Worm (Caenorhabditis elegans) whole organism, L3 larva: Measurements from ENCODE around the gene F31E8.5.
A peak's percentile ranks its signal among the peaks of the same experiment; 100 is the strongest.

ENCODE experiments used
- R02D3.7 ChIP-seq: fragments of 150-350 bp; optimal IDR thresholded peaks from 2 replicates; lab custom pipeline; 2014; ENCODE audit warnings: missing biosample characterization, missing genetic modification characterization
- ZK546.5 ChIP-seq: sonication (generic microtip); optimal IDR thresholded peaks from 2 replicates; lab custom pipeline; 2017; ENCODE audit warnings: missing biosample characterization, missing genetic modification characterization
- aly-2 ChIP-seq: fragments of 150-350 bp; optimal IDR thresholded peaks from 2 replicates; lab custom pipeline; 2014; ENCODE audit warnings: missing biosample characterization, missing genetic modification characterization
- ama-1 ChIP-seq: fragments of 150-350 bp; optimal IDR thresholded peaks from 2 replicates; lab custom pipeline; 2018
- ceh-16 ChIP-seq: sonication (generic microtip); optimal IDR thresholded peaks from 2 replicates; lab custom pipeline; 2017; ENCODE audit warnings: missing biosample characterization, missing genetic modification characterization
- ceh-28 ChIP-seq: fragments of 150-350 bp; optimal IDR thresholded peaks from 2 replicates; lab custom pipeline; 2014; ENCODE audit warnings: missing biosample characterization, missing genetic modification reagents, missing genetic modification characterization
- ceh-82 ChIP-seq: fragments of 150-350 bp; optimal IDR thresholded peaks from 2 replicates; lab custom pipeline; 2014; ENCODE audit warnings: missing biosample characterization, missing genetic modification characterization
- ceh-9 ChIP-seq: sonication (generic microtip); optimal IDR thresholded peaks from 2 replicates; lab custom pipeline; 2018; ENCODE audit warnings: missing biosample characterization, missing genetic modification characterization
- daf-12 ChIP-seq: fragments of 150-350 bp; optimal IDR thresholded peaks from 2 replicates; lab custom pipeline; 2014; ENCODE audit warnings: missing biosample characterization, missing genetic modification reagents, missing genetic modification characterization
- egl-27 ChIP-seq: sonication (generic microtip); optimal IDR thresholded peaks from 4 replicates; lab custom pipeline; 2017; ENCODE audit warnings: missing biosample characterization, missing genetic modification reagents, missing genetic modification characterization
- egl-5 ChIP-seq: fragments of 150-350 bp; optimal IDR thresholded peaks from 2 replicates; lab custom pipeline; 2017; ENCODE audit warnings: missing biosample characterization, missing genetic modification reagents, missing genetic modification characterization, inconsistent platforms
- elt-1 ChIP-seq: fragments of 150-350 bp; optimal IDR thresholded peaks from 2 replicates; lab custom pipeline; 2014; ENCODE audit warnings: missing biosample characterization, missing genetic modification characterization
- elt-2 ChIP-seq: sonication (generic microtip); optimal IDR thresholded peaks from 2 replicates; lab custom pipeline; 2016; ENCODE audit warnings: missing genetic modification reagents, mild to moderate bottlenecking, missing genetic modification characterization, missing compliant biosample characterization
- elt-3 ChIP-seq, 3 experiments: fragments of 150-350 bp in 1 of 3; sonication (generic microtip) in 2 of 3; optimal IDR thresholded peaks; 2 replicates in 2 of 3; 4 replicates in 1 of 3; lab custom pipeline; 2014 to 2017; ENCODE audit warnings: missing biosample characterization in 3 of 3, missing genetic modification characterization in 3 of 3
- eor-1 ChIP-seq, 2 experiments: fragments of 150-350 bp; optimal IDR thresholded peaks; 2 replicates each; lab custom pipeline; 2014 to 2018; ENCODE audit warnings: missing biosample characterization in 2 of 2, missing genetic modification characterization in 2 of 2
- fkh-10 ChIP-seq: sonication (generic microtip); optimal IDR thresholded peaks from 2 replicates; lab custom pipeline; 2017; ENCODE audit warnings: missing biosample characterization, missing genetic modification reagents, missing genetic modification characterization
- fkh-2 ChIP-seq: fragments of 150-350 bp; optimal IDR thresholded peaks from 2 replicates; lab custom pipeline; 2014; ENCODE audit warnings: missing biosample characterization, missing genetic modification reagents, missing genetic modification characterization
- fos-1 ChIP-seq: fragments of 150-350 bp; optimal IDR thresholded peaks from 2 replicates; lab custom pipeline; 2014; ENCODE audit warnings: missing biosample characterization, missing genetic modification characterization
- hmg-11 ChIP-seq: sonication (generic microtip); optimal IDR thresholded peaks from 2 replicates; lab custom pipeline; 2016; ENCODE audit warnings: missing genetic modification characterization, missing compliant biosample characterization
- jun-1 ChIP-seq: fragments of 150-350 bp; optimal IDR thresholded peaks from 2 replicates; lab custom pipeline; 2014; ENCODE audit warnings: missing biosample characterization, missing genetic modification reagents, missing genetic modification characterization
- lin-15B ChIP-seq: fragments of 150-350 bp; optimal IDR thresholded peaks from 2 replicates; lab custom pipeline; 2014; ENCODE audit warnings: missing biosample characterization, missing genetic modification characterization
- lin-39 ChIP-seq: fragments of 150-350 bp; optimal IDR thresholded peaks from 2 replicates; lab custom pipeline; 2018; ENCODE audit warnings: missing biosample characterization, missing genetic modification reagents, missing genetic modification characterization
- lsy-12 ChIP-seq: sonication (generic microtip); optimal IDR thresholded peaks from 2 replicates; lab custom pipeline; 2016; ENCODE audit warnings: mild to moderate bottlenecking, missing genetic modification characterization, missing compliant biosample characterization
- mdl-1 ChIP-seq: fragments of 150-350 bp; optimal IDR thresholded peaks from 2 replicates; lab custom pipeline; 2014; ENCODE audit warnings: missing biosample characterization, missing genetic modification characterization
- mml-1 ChIP-seq: fragments of 150-350 bp; sonication (generic microtip); optimal IDR thresholded peaks from 3 replicates; lab custom pipeline; 2014; ENCODE audit warnings: missing biosample characterization, missing genetic modification characterization
- nfya-1 ChIP-seq: sonication (generic microtip); optimal IDR thresholded peaks from 2 replicates; lab custom pipeline; 2017; ENCODE audit warnings: missing genetic modification characterization, mild to moderate bottlenecking, missing compliant biosample characterization, antibody characterized with exemption, moderate library complexity; ENCODE audit not compliant: insufficient read depth
- nhr-11 ChIP-seq: fragments of 150-350 bp; optimal IDR thresholded peaks from 2 replicates; lab custom pipeline; 2014; ENCODE audit warnings: missing biosample characterization, missing genetic modification characterization
- nhr-12 ChIP-seq: fragments of 150-350 bp; optimal IDR thresholded peaks from 2 replicates; lab custom pipeline; 2014; ENCODE audit warnings: missing biosample characterization, missing genetic modification characterization
- nhr-23 ChIP-seq: fragments of 150-350 bp; optimal IDR thresholded peaks from 2 replicates; lab custom pipeline; 2014; ENCODE audit warnings: missing biosample characterization, missing genetic modification reagents, missing genetic modification characterization
- nhr-237 ChIP-seq: fragments of 150-350 bp; optimal IDR thresholded peaks from 2 replicates; lab custom pipeline; 2014; ENCODE audit warnings: missing biosample characterization, missing genetic modification characterization
- nhr-25 ChIP-seq: sonication (generic microtip); optimal IDR thresholded peaks from 2 replicates; lab custom pipeline; 2017; ENCODE audit warnings: missing biosample characterization, missing genetic modification characterization
- nhr-28 ChIP-seq: fragments of 150-350 bp; optimal IDR thresholded peaks from 2 replicates; lab custom pipeline; 2014; ENCODE audit warnings: missing biosample characterization, missing genetic modification characterization
- nhr-43 ChIP-seq: sonication (generic microtip); optimal IDR thresholded peaks from 2 replicates; lab custom pipeline; 2016; ENCODE audit warnings: mild to moderate bottlenecking, missing genetic modification characterization, missing compliant biosample characterization; ENCODE audit not compliant: poor library complexity, severe bottlenecking
- nhr-67 ChIP-seq: fragments of 150-350 bp; optimal IDR thresholded peaks from 2 replicates; lab custom pipeline; 2014; ENCODE audit warnings: missing biosample characterization, missing genetic modification characterization
- nhr-76 ChIP-seq: fragments of 150-350 bp; sonication (generic microtip); optimal IDR thresholded peaks from 5 replicates; lab custom pipeline; 2014; ENCODE audit warnings: missing biosample characterization, missing genetic modification characterization
- nhr-77 ChIP-seq: fragments of 150-350 bp; optimal IDR thresholded peaks from 2 replicates; lab custom pipeline; 2014; ENCODE audit warnings: missing biosample characterization, missing genetic modification characterization
- pha-4 ChIP-seq: fragments of 150-350 bp; optimal IDR thresholded peaks from 2 replicates; lab custom pipeline; 2014; ENCODE audit warnings: missing biosample characterization, missing genetic modification reagents, missing genetic modification characterization
- pqm-1 ChIP-seq: fragments of 150-350 bp; optimal IDR thresholded peaks from 2 replicates; lab custom pipeline; 2017; ENCODE audit warnings: missing biosample characterization, missing genetic modification characterization, inconsistent platforms
- sea-2 ChIP-seq: fragments of 150-350 bp; sonication (generic microtip); optimal IDR thresholded peaks from 4 replicates; lab custom pipeline; 2014; ENCODE audit warnings: missing biosample characterization, missing genetic modification reagents, missing genetic modification characterization
- skn-1 ChIP-seq: fragments of 150-350 bp; optimal IDR thresholded peaks from 2 replicates; lab custom pipeline; 2014; ENCODE audit warnings: missing biosample characterization, missing genetic modification characterization
- snpc-4 ChIP-seq: fragments of 150-350 bp; optimal IDR thresholded peaks from 2 replicates; lab custom pipeline; 2014; ENCODE audit warnings: missing biosample characterization, missing genetic modification characterization
- tbx-2 ChIP-seq: sonication (generic microtip); optimal IDR thresholded peaks from 2 replicates; lab custom pipeline; 2016; ENCODE audit warnings: mild to moderate bottlenecking, missing genetic modification characterization, missing compliant biosample characterization
- unc-39 ChIP-seq: sonication (generic microtip); optimal IDR thresholded peaks from 4 replicates; lab custom pipeline; 2017; ENCODE audit warnings: missing biosample characterization, missing genetic modification characterization
- unc-62 ChIP-seq: fragments of 150-350 bp; sonication (generic microtip); optimal IDR thresholded peaks from 4 replicates; lab custom pipeline; 2014; ENCODE audit warnings: missing biosample characterization, missing genetic modification reagents, missing genetic modification characterization
- zag-1 ChIP-seq: fragments of 150-350 bp; optimal IDR thresholded peaks from 2 replicates; lab custom pipeline; 2014; ENCODE audit warnings: missing biosample characterization, missing genetic modification characterization
- ztf-11 ChIP-seq: fragments of 150-350 bp; optimal IDR thresholded peaks from 2 replicates; lab custom pipeline; 2014; ENCODE audit warnings: missing biosample characterization, missing genetic modification characterization
- ztf-4 ChIP-seq: fragments of 150-350 bp; optimal IDR thresholded peaks from 2 replicates; lab custom pipeline; 2014; ENCODE audit warnings: missing biosample characterization, missing genetic modification characterization

The F31E8.5 gene

DNA sequence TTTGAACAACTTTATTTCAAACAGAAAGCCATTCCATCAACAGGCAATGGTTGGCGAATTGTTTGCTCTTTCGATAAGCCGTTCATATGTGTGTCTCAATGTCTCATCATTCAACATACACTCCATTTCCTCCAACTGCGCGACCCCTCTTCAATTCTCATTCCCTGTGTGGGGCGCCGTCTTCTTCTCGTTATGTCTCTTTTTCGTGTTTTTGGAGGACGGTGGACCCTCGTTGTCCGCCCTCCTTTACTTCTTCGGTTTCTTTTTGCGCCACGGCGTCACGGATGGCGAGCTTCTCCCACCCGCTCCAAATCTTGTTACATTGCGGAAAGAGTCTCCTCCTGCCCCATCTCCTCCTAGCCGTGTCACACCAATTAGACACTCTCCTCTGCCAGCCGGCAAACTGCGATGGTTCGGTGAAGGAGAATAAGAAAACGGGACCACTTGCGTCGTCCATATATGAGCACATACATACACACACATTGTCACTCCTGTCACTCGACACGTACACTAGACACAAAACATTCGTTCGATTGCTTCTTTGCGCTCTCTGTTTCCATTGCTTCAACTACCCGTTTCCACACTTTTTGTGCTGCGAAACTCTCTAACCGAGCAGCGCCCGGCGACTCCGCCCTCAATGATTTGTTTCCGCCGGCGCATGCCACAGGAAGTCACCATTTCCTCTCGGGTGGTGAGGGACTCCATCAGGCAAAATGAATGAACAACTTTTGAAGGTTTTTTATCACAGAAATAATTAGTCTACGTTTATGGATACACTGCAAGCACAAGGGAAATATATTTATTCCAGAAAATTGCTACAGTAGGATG, 21.2 kb upstream of the F31E8.5 start:
- TF ChIP-seq tbx-2 (tag; lab: Kevin White, UChicago) (peak; percentile 57), nhr-77 (tag; lab: Kevin White, UChicago) (no peak), egl-5 (tag; lab: Kevin White, UChicago) (peak; percentile 4), pha-4 (tag; lab: Kevin White, UChicago) (peak; percentile 41), fkh-2 (tag; lab: Kevin White, UChicago) (no peak), R02D3.7 (no peak), pqm-1 (tag; lab: Kevin White, UChicago) (peak; percentile 2), ceh-82 (tag; lab: Kevin White, UChicago) (no peak), skn-1 (no peak), lin-39 (tag; lab: Kevin White, UChicago) (peak; percentile 55), ama-1 (lab: Kevin White, UChicago) (no peak)
- TF ChIP-seq, all 47 proteins: peak for 5

DNA sequence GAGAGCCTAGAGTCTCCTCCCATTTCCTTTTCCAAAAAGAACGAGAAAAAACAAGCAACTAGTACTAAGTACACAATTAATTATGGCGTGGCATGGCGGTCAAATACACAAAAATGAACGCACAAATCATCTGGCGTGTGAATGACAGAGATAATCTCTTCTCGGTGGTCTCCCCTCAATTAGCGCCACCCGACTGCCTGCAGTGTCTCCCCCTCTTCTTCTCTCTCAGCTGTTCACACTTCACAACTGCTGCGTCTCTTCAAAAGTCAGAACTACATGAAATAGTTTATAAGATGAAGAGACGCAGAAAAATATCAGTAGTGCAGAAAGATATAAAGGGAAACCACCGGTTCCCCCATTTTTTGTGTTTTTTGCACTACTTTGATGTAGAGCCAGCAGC, 20.3 kb upstream of the F31E8.5 start:
- no peak for TF ChIP-seq ceh-82 (tag; lab: Kevin White, UChicago)
- TF ChIP-seq eor-1 (tag; optimal IDR thresholded peaks at IDR 0.05; lab: Kevin White, UChicago), result no peak
- TF ChIP-seq snpc-4 (tag; lab: Kevin White, UChicago), result peak; percentile 25
- no peak for TF ChIP-seq skn-1
- peak; percentile 14 for TF ChIP-seq sea-2 (GFP tag; lab: Kevin White, UChicago)
- TF ChIP-seq ceh-28, result no peak
- peak; percentile 35 for TF ChIP-seq elt-1 (tag; lab: Kevin White, UChicago)
- TF ChIP-seq egl-5 (tag; lab: Kevin White, UChicago), result no peak
- TF ChIP-seq unc-39 (tag; lab: Kevin White, UChicago), result no peak
- no peak for TF ChIP-seq ama-1 (lab: Kevin White, UChicago)
- peak; percentile 58 for TF ChIP-seq nhr-25 (tag; lab: Kevin White, UChicago)
- TF ChIP-seq nhr-43 (tag; lab: Kevin White, UChicago), result peak; percentile 43
- TF ChIP-seq egl-27 (tag; lab: Kevin White, UChicago), result peak; percentile 52
- TF ChIP-seq daf-12 (tag; lab: Kevin White, UChicago), result no peak
- no peak for TF ChIP-seq nhr-237 (tag; lab: Kevin White, UChicago)
- TF ChIP-seq R02D3.7, result no peak
- no peak for TF ChIP-seq fos-1 (tag; lab: Kevin White, UChicago)
- TF ChIP-seq jun-1 (tag; lab: Kevin White, UChicago), result peak; percentile 53
- TF ChIP-seq nhr-67, result no peak
- TF ChIP-seq lin-15B (tag; lab: Kevin White, UChicago), result no peak
- TF ChIP-seq nhr-28 (tag; lab: Kevin White, UChicago), result no peak
- TF ChIP-seq mdl-1, result no peak
- TF ChIP-seq mml-1 (tag; lab: Kevin White, UChicago), result no peak
- no peak for TF ChIP-seq hmg-11 (tag; lab: Kevin White, UChicago)
- no peak for TF ChIP-seq nhr-11 (tag; lab: Kevin White, UChicago)
- no peak for TF ChIP-seq aly-2 (tag; lab: Kevin White, UChicago)
- no peak for TF ChIP-seq ztf-4 (tag; lab: Kevin White, UChicago)
- TF ChIP-seq tbx-2 (tag; lab: Kevin White, UChicago), result no peak
- TF ChIP-seq nhr-12, result no peak
- TF ChIP-seq nhr-77 (tag; lab: Kevin White, UChicago), result no peak
- TF ChIP-seq pha-4 (tag; lab: Kevin White, UChicago), result peak; percentile 54
- no peak for TF ChIP-seq ztf-11 (tag; lab: Kevin White, UChicago)
- peak; percentile 68 for TF ChIP-seq nhr-23 (tag; lab: Kevin White, UChicago)
- TF ChIP-seq elt-2 (tag; lab: Kevin White, UChicago), result peak; percentile 34
- no peak for TF ChIP-seq fkh-2 (tag; lab: Kevin White, UChicago)
- TF ChIP-seq unc-62 (GFP tag; lab: Kevin White, UChicago), result peak; percentile 35
- no peak for TF ChIP-seq fkh-10
- no peak for TF ChIP-seq ceh-9 (tag; lab: Kevin White, UChicago)
- TF ChIP-seq zag-1, result no peak
- peak; percentile 61 for TF ChIP-seq nfya-1
- TF ChIP-seq lin-39 (tag; lab: Kevin White, UChicago), result peak; percentile 78
- no peak for TF ChIP-seq pqm-1 (tag; lab: Kevin White, UChicago)
- TF ChIP-seq lsy-12, result no peak
- TF ChIP-seq ZK546.5 (tag; lab: Kevin White, UChicago), result no peak
- TF ChIP-seq ceh-16, result no peak
- TF ChIP-seq nhr-76 (tag; lab: Kevin White, UChicago), result no peak
- peak in 1 of 3 experiments; percentile 34 for TF ChIP-seq elt-3 (tag; optimal IDR thresholded peaks at IDR 0.05; lab: Kevin White, UChicago)
